Fruit fly (Drosophila melanogaster) whole organism, prepupa: Measurements from ENCODE around the gene CG10600.

ENCODE experiments used
- CG10631 ChIP-seq: fragments of 200-800 bp; sonication (Bioruptor generic); optimal IDR thresholded peaks from 2 replicates; lab custom pipeline; 2016; ENCODE audit warnings: missing biosample characterization, missing genetic modification characterization
- CG10669 ChIP-seq: fragments of 200-800 bp; sonication (Bioruptor generic); optimal IDR thresholded peaks from 3 replicates; lab custom pipeline; 2018; ENCODE audit warnings: missing biosample characterization, mild to moderate bottlenecking, missing genetic modification characterization, moderate library complexity
- CG11294 ChIP-seq: fragments of 200-800 bp; sonication (Bioruptor generic); IDR thresholded peaks from 2 replicates; pipeline ENCODE4 v1.3.6; 2022; ENCODE audit warnings: missing biosample characterization, missing genetic modification characterization
- CG15336 ChIP-seq: fragments of 200-800 bp; sonication (Bioruptor generic); IDR thresholded peaks from 2 replicates; pipeline ENCODE4 v1.3.6; 2022; ENCODE audit warnings: missing biosample characterization, missing genetic modification characterization
- CG1621 ChIP-seq: fragments of 200-800 bp; sonication (Bioruptor generic); optimal IDR thresholded peaks from 3 replicates; lab custom pipeline; 2018; ENCODE audit warnings: missing biosample characterization, mild to moderate bottlenecking, missing genetic modification characterization
- CG16779 ChIP-seq: fragments of 200-800 bp; sonication (Bioruptor generic); optimal IDR thresholded peaks from 3 replicates; lab custom pipeline; 2017; ENCODE audit warnings: missing biosample characterization, mild to moderate bottlenecking, missing genetic modification characterization
- CG3032 ChIP-seq: fragments of 200-800 bp; optimal IDR thresholded peaks from 2 replicates; lab custom pipeline; 2019; ENCODE audit warnings: missing biosample characterization, mild to moderate bottlenecking, missing genetic modification characterization, moderate library complexity
- CG31627 ChIP-seq: fragments of 200-800 bp; sonication (Bioruptor generic); optimal IDR thresholded peaks from 3 replicates; lab custom pipeline; 2016; ENCODE audit warnings: missing biosample characterization, missing genetic modification characterization
- CG32006 ChIP-seq: fragments of 200-800 bp; sonication (Bioruptor generic); optimal IDR thresholded peaks from 3 replicates; lab custom pipeline; 2017; ENCODE audit warnings: missing biosample characterization, mild to moderate bottlenecking, missing genetic modification characterization
- CG6163 ChIP-seq: fragments of 200-800 bp; sonication (Bioruptor generic); IDR thresholded peaks from 3 replicates; pipeline ENCODE4 v1.3.6; 2022; ENCODE audit warnings: missing biosample characterization, missing genetic modification characterization
- CG6276 ChIP-seq: fragments of 200-800 bp; sonication (Bioruptor generic); optimal IDR thresholded peaks from 2 replicates; lab custom pipeline; 2017; ENCODE audit warnings: missing biosample characterization, mild to moderate bottlenecking, missing genetic modification characterization
- CG6792 ChIP-seq: fragments of 200-800 bp; sonication (Bioruptor generic); optimal IDR thresholded peaks from 3 replicates; lab custom pipeline; 2016; ENCODE audit warnings: missing biosample characterization, missing genetic modification characterization
- CG6808 ChIP-seq: fragments of 200-800 bp; sonication (Bioruptor generic); optimal IDR thresholded peaks from 3 replicates; lab custom pipeline; 2017; ENCODE audit warnings: missing biosample characterization, missing genetic modification characterization, mild to moderate bottlenecking, moderate library complexity, missing genetic modification reagents
- CG7368 ChIP-seq: fragments of 200-800 bp; sonication (Bioruptor generic); optimal IDR thresholded peaks from 3 replicates; lab custom pipeline; 2016; ENCODE audit warnings: missing biosample characterization, missing genetic modification characterization
- CG8119 ChIP-seq: fragments of 200-800 bp; sonication (Bioruptor generic); IDR thresholded peaks from 3 replicates; pipeline ENCODE4 v1.3.6; 2022; ENCODE audit warnings: missing biosample characterization, missing genetic modification characterization
- CG8319 ChIP-seq: fragments of 200-800 bp; sonication (Bioruptor generic); optimal IDR thresholded peaks from 3 replicates; lab custom pipeline; 2016; ENCODE audit warnings: missing biosample characterization, missing genetic modification characterization
- CG8632 ChIP-seq: fragments of 200-800 bp; sonication (Bioruptor generic); optimal IDR thresholded peaks from 3 replicates; lab custom pipeline; 2016; ENCODE audit warnings: missing biosample characterization, missing genetic modification characterization
- CG9139 ChIP-seq: fragments of 200-800 bp; sonication (Bioruptor generic); optimal IDR thresholded peaks from 3 replicates; lab custom pipeline; 2017; ENCODE audit warnings: missing biosample characterization, mild to moderate bottlenecking, missing genetic modification characterization
- Eip78C ChIP-seq: fragments of 200-800 bp; sonication (Bioruptor generic); peaks from one replicate; lab custom pipeline; 2016; ENCODE audit warnings: missing biosample characterization, missing genetic modification characterization
- Eip93F ChIP-seq: fragments of 200-800 bp; sonication (Bioruptor generic); optimal IDR thresholded peaks from 2 replicates; lab custom pipeline; 2016; ENCODE audit warnings: missing biosample characterization, mild to moderate bottlenecking, missing genetic modification characterization
- Ets21C ChIP-seq: fragments of 200-800 bp; sonication (Bioruptor generic); optimal IDR thresholded peaks from 3 replicates; lab custom pipeline; 2016; ENCODE audit warnings: missing biosample characterization, missing genetic modification characterization
- Ets96B ChIP-seq: fragments of 200-800 bp; optimal IDR thresholded peaks from 2 replicates; lab custom pipeline; 2019; ENCODE audit warnings: missing biosample characterization, mild to moderate bottlenecking, missing genetic modification characterization, moderate library complexity
- Hr39 ChIP-seq: fragments of 200-800 bp; sonication (Bioruptor generic); optimal IDR thresholded peaks from 2 replicates; lab custom pipeline; 2016; ENCODE audit warnings: missing biosample characterization, missing genetic modification characterization
- Hr4 ChIP-seq: fragments of 200-800 bp; sonication (Bioruptor generic); optimal IDR thresholded peaks from 3 replicates; lab custom pipeline; 2016; ENCODE audit warnings: missing biosample characterization, missing genetic modification characterization
- Lpt ChIP-seq: fragments of 200-800 bp; sonication (Bioruptor generic); optimal IDR thresholded peaks from 3 replicates; lab custom pipeline; 2016; ENCODE audit warnings: missing biosample characterization, missing genetic modification characterization
- Met ChIP-seq: fragments of 200-800 bp; sonication (Bioruptor generic); optimal IDR thresholded peaks from 3 replicates; lab custom pipeline; 2016; ENCODE audit warnings: missing biosample characterization, missing genetic modification characterization
- Sox102F ChIP-seq: fragments of 200-800 bp; sonication (Bioruptor generic); optimal IDR thresholded peaks from 2 replicates; lab custom pipeline; 2016; ENCODE audit warnings: missing biosample characterization, mild to moderate bottlenecking, missing genetic modification characterization
- Sox14 ChIP-seq: fragments of 200-800 bp; sonication (Bioruptor generic); optimal IDR thresholded peaks from 3 replicates; lab custom pipeline; 2016; ENCODE audit warnings: missing biosample characterization, missing genetic modification characterization
- Sox15 ChIP-seq: fragments of 200-800 bp; sonication (Bioruptor generic); optimal IDR thresholded peaks from 3 replicates; lab custom pipeline; 2016; ENCODE audit warnings: missing biosample characterization, missing genetic modification characterization
- achi ChIP-seq: fragments of 200-800 bp; sonication (Bioruptor generic); optimal IDR thresholded peaks from 3 replicates; lab custom pipeline; 2016; ENCODE audit warnings: missing biosample characterization, missing genetic modification characterization
- acj6 ChIP-seq: fragments of 200-800 bp; sonication (Bioruptor generic); optimal IDR thresholded peaks from 3 replicates; lab custom pipeline; 2016; ENCODE audit warnings: missing biosample characterization, missing genetic modification characterization
- cyc ChIP-seq: fragments of 200-800 bp; sonication (Bioruptor generic); optimal IDR thresholded peaks from 3 replicates; lab custom pipeline; 2016; ENCODE audit warnings: missing biosample characterization, missing genetic modification characterization
- dsx ChIP-seq: fragments of 200-800 bp; optimal IDR thresholded peaks from 3 replicates; lab custom pipeline; 2019; ENCODE audit warnings: missing biosample characterization, mild to moderate bottlenecking, missing genetic modification characterization, moderate library complexity; ENCODE audit not compliant: poor library complexity, severe bottlenecking
- eg ChIP-seq: fragments of 200-800 bp; sonication (Bioruptor generic); IDR thresholded peaks from 3 replicates; pipeline ENCODE4 v1.3.6; 2022; ENCODE audit warnings: missing biosample characterization, missing genetic modification characterization
- esn ChIP-seq: fragments of 200-800 bp; sonication (Bioruptor generic); optimal IDR thresholded peaks from 2 replicates; lab custom pipeline; 2016; ENCODE audit warnings: missing biosample characterization, mild to moderate bottlenecking, missing genetic modification characterization, moderate library complexity
- fd59A ChIP-seq: fragments of 200-800 bp; sonication (Bioruptor generic); optimal IDR thresholded peaks from 2 replicates; lab custom pipeline; 2017; ENCODE audit warnings: missing biosample characterization, mild to moderate bottlenecking, missing genetic modification characterization, missing genetic modification reagents
- fkh ChIP-seq: fragments of 200-800 bp; sonication (Bioruptor generic); optimal IDR thresholded peaks from 3 replicates; lab custom pipeline; 2017; ENCODE audit warnings: missing biosample characterization, mild to moderate bottlenecking, missing genetic modification characterization, moderate library complexity
- lz ChIP-seq: fragments of 200-800 bp; sonication (Bioruptor generic); optimal IDR thresholded peaks from 3 replicates; lab custom pipeline; 2016; ENCODE audit warnings: missing biosample characterization, missing genetic modification characterization
- net ChIP-seq: fragments of 200-800 bp; sonication (Bioruptor generic); optimal IDR thresholded peaks from 3 replicates; lab custom pipeline; 2016; ENCODE audit warnings: missing biosample characterization, missing genetic modification characterization
- salr ChIP-seq, 2 experiments: fragments of 200-800 bp; sonication (Bioruptor generic); optimal IDR thresholded peaks; 3 replicates each; lab custom pipeline; 2016 to 2018; ENCODE audit warnings: missing biosample characterization in 2 of 2, missing genetic modification characterization in 2 of 2, mild to moderate bottlenecking in 1 of 2
- spab ChIP-seq: fragments of 200-800 bp; sonication (Bioruptor generic); optimal IDR thresholded peaks from 2 replicates; lab custom pipeline; 2017; ENCODE audit warnings: missing biosample characterization, mild to moderate bottlenecking, missing genetic modification characterization, missing genetic modification reagents
- ss ChIP-seq, 2 experiments: fragments of 200-800 bp; sonication (Bioruptor generic); optimal IDR thresholded peaks; 2 replicates in 1 of 2; 3 replicates in 1 of 2; lab custom pipeline; 2017 to 2018; ENCODE audit warnings: mild to moderate bottlenecking in 2 of 2, missing biosample characterization in 2 of 2, missing genetic modification characterization in 2 of 2, moderate library complexity in 1 of 2
- svp ChIP-seq: fragments of 200-800 bp; sonication (Bioruptor generic); peaks from one replicate; lab custom pipeline; 2016; ENCODE audit warnings: missing biosample characterization, missing genetic modification characterization
- topi ChIP-seq: fragments of 200-800 bp; sonication (Bioruptor generic); optimal IDR thresholded peaks from 3 replicates; lab custom pipeline; 2016; ENCODE audit warnings: missing biosample characterization, missing genetic modification characterization

The CG10600 gene

dm6 chr2L:18881014-18881660 lies 41.7 kb upstream of the CG10600 start, which contains the start of gene tup (continued):
- TF ChIP-seq spab (no peak), Eip78C (GFP tag; lab: Kevin White, UChicago) (peak; percentile 81), CG8119 (GFP tag; lab: Robert Waterston, UW) (peak; percentile 49; the same call in 1 of the 3 replicates), CG1621 (tag; lab: Kevin White, UChicago) (peak; percentile 75), net (peak; percentile 43), Met (GFP tag; lab: Kevin White, UChicago) (peak; percentile 2), CG32006 (GFP tag; lab: Kevin White, UChicago) (no peak), Sox102F (GFP tag; lab: Kevin White, UChicago) (peak; percentile 26), topi (GFP tag; lab: Kevin White, UChicago) (no peak), Lpt (GFP tag; lab: Kevin White, UChicago) (peak; percentile 22), CG10631 (GFP tag; lab: Kevin White, UChicago) (no peak), lz (no peak), cyc (GFP tag; lab: Kevin White, UChicago) (no peak), CG16779 (no peak), Ets96B (tag; lab: Kevin White, UChicago) (no peak), dsx (GFP tag; lab: Kevin White, UChicago) (no peak), Hr39 (no peak), CG31627 (no peak), Hr4 (peak; percentile 4), Sox15 (no peak)

dm6 chr2L:18878439-18878838 lies 39.0 kb upstream of the CG10600 start:
- TF ChIP-seq CG8119 (GFP tag; lab: Robert Waterston, UW) (no peak), fkh (GFP tag; lab: Kevin White, UChicago) (peak; percentile 84), CG9139 (no peak), CG15336 (no peak)

- no peak for TF ChIP-seq Ets21C
- no peak for TF ChIP-seq Hr39
- TF ChIP-seq CG8632 (GFP tag; lab: Kevin White, UChicago), result no peak
- TF ChIP-seq ss (GFP tag; optimal IDR thresholded peaks at IDR 0.05; lab: Kevin White, UChicago), result no peak
- no peak for TF ChIP-seq CG31627
- TF ChIP-seq spab, result no peak
- TF ChIP-seq Sox102F (GFP tag; lab: Kevin White, UChicago), result no peak
- no peak for TF ChIP-seq CG11294 (GFP tag; lab: Robert Waterston, UW)
- no peak for TF ChIP-seq eg (GFP tag; lab: Robert Waterston, UW)
- TF ChIP-seq Ets96B (tag; lab: Kevin White, UChicago), result no peak
- no peak for TF ChIP-seq CG16779
- no peak for TF ChIP-seq CG10669 (GFP tag; lab: Kevin White, UChicago)
- no peak for TF ChIP-seq CG7368
- TF ChIP-seq CG3032 (tag; lab: Kevin White, UChicago), result no peak
- no peak for TF ChIP-seq CG6792
- TF ChIP-seq, all 60 proteins: peak for 0
These were observed 35.7 kb upstream of the CG10600 start for dm6 chr2L:18875213-18875612.

- peak; percentile 33 for TF ChIP-seq lz
- TF ChIP-seq acj6, result peak; percentile 1
- TF ChIP-seq Eip93F, result no peak
- peak; percentile 44 for TF ChIP-seq Met (GFP tag; lab: Kevin White, UChicago)
- TF ChIP-seq cyc (GFP tag; lab: Kevin White, UChicago), result peak; percentile 32
- TF ChIP-seq CG1621 (tag; lab: Kevin White, UChicago), result no peak
- TF ChIP-seq CG10631 (GFP tag; lab: Kevin White, UChicago), result no peak
- TF ChIP-seq CG6792, result no peak
- no peak for TF ChIP-seq CG8319
- TF ChIP-seq fkh (GFP tag; lab: Kevin White, UChicago), result no peak
- no peak for TF ChIP-seq salr (GFP tag; optimal IDR thresholded peaks at IDR 0.05; lab: Kevin White, UChicago)
- TF ChIP-seq CG6276, result no peak
- no peak for TF ChIP-seq CG3032 (tag; lab: Kevin White, UChicago)
- TF ChIP-seq achi (GFP tag; lab: Kevin White, UChicago), result peak; percentile 6
- no peak for TF ChIP-seq CG6163 (GFP tag; lab: Robert Waterston, UW)
- no peak for TF ChIP-seq Sox102F (GFP tag; lab: Kevin White, UChicago)
- peak; percentile 6 for TF ChIP-seq fd59A (GFP tag; lab: Kevin White, UChicago)
- TF ChIP-seq CG16779, result no peak
- TF ChIP-seq CG6808 (GFP tag; lab: Kevin White, UChicago), result no peak
- TF ChIP-seq ss (GFP tag; optimal IDR thresholded peaks at IDR 0.05; lab: Kevin White, UChicago), result no peak
- TF ChIP-seq CG10669 (GFP tag; lab: Kevin White, UChicago), result no peak
- peak; percentile 76 for TF ChIP-seq svp (GFP tag; lab: Kevin White, UChicago)
- TF ChIP-seq Sox14 (GFP tag; lab: Kevin White, UChicago), result no peak
- TF ChIP-seq CG31627, result peak; percentile 27
- peak; percentile 53 for TF ChIP-seq esn (GFP tag; lab: Kevin White, UChicago)
- TF ChIP-seq topi (GFP tag; lab: Kevin White, UChicago), result peak; percentile 30
- TF ChIP-seq CG9139, result no peak
These were observed 32.3 kb upstream of the CG10600 start for dm6 chr2L:18871822-18872221.
